Worm (Caenorhabditis elegans) whole organism, early embryonic: ENCODE data around the gene C09F12.3.

Source experiments
- B0310.2 ChIP-seq: sonication (generic microtip); optimal IDR thresholded peaks from 2 replicates; lab custom pipeline; 2016; ENCODE audit warnings: mild to moderate bottlenecking, missing genetic modification characterization, missing compliant biosample characterization
- F13C5.2 ChIP-seq: sonication (generic microtip); optimal IDR thresholded peaks from 2 replicates; lab custom pipeline; 2017; ENCODE audit warnings: mild to moderate bottlenecking, missing genetic modification characterization, inconsistent platforms, missing compliant biosample characterization
- aly-1 ChIP-seq: sonication (generic microtip); optimal IDR thresholded peaks from 2 replicates; lab custom pipeline; 2016; ENCODE audit warnings: missing genetic modification characterization, missing compliant biosample characterization
- ama-1 ChIP-seq: fragments of 150-350 bp; optimal IDR thresholded peaks from 2 replicates; lab custom pipeline; 2014
- ceh-13 ChIP-seq: fragments of 200-800 bp; sonication (Bioruptor generic); optimal IDR thresholded peaks from 2 replicates; lab custom pipeline; 2018; ENCODE audit warnings: mild to moderate bottlenecking, missing genetic modification characterization, missing compliant biosample characterization
- ceh-36 ChIP-seq: sonication (generic microtip); optimal IDR thresholded peaks from 2 replicates; lab custom pipeline; 2016; ENCODE audit warnings: missing genetic modification characterization, inconsistent platforms, missing compliant biosample characterization
- ets-7 ChIP-seq: sonication (generic microtip); optimal IDR thresholded peaks from 2 replicates; lab custom pipeline; 2016; ENCODE audit warnings: missing genotype, missing genetic modification characterization, missing compliant biosample characterization
- flt-1 ChIP-seq: fragments of 200-800 bp; sonication (Bioruptor generic); IDR thresholded peaks from 2 replicates; pipeline ENCODE4 v1.3.6; 2022; ENCODE audit warnings: missing genetic modification characterization, missing compliant biosample characterization
- hmbx-1 ChIP-seq: sonication (generic microtip); optimal IDR thresholded peaks from 2 replicates; lab custom pipeline; 2016; ENCODE audit warnings: mild to moderate bottlenecking, missing genetic modification characterization, missing compliant biosample characterization
- hmg-4 ChIP-seq: fragments of 200-800 bp; sonication (Bioruptor generic); optimal IDR thresholded peaks from 2 replicates; lab custom pipeline; 2018; ENCODE audit warnings: mild to moderate bottlenecking, missing genetic modification characterization, missing compliant biosample characterization
- hnd-1 ChIP-seq: sonication (generic microtip); optimal IDR thresholded peaks from 2 replicates; lab custom pipeline; 2016; ENCODE audit warnings: missing genetic modification characterization, missing compliant biosample characterization
- pes-1 ChIP-seq: fragments of 200-800 bp; sonication (Bioruptor generic); IDR thresholded peaks from 2 replicates; pipeline ENCODE4 v1.3.6; 2022; ENCODE audit warnings: missing genetic modification reagents, missing genetic modification characterization, missing compliant biosample characterization
- scrt-1 ChIP-seq: fragments of 200-800 bp; sonication (Bioruptor generic); IDR thresholded peaks from 2 replicates; pipeline ENCODE4 v1.3.6; 2022; ENCODE audit warnings: missing genetic modification characterization, missing compliant biosample characterization
- sea-1 ChIP-seq: fragments of 200-800 bp; sonication (Bioruptor generic); conservative IDR thresholded peaks from 2 replicates; pipeline ENCODE4 v1.3.6; 2022; ENCODE audit warnings: missing genetic modification characterization, missing compliant biosample characterization
- tbx-11 ChIP-seq: fragments of 200-800 bp; sonication (Bioruptor generic); IDR thresholded peaks from 2 replicates; pipeline ENCODE4 v1.3.6; 2022; ENCODE audit warnings: missing genetic modification characterization, missing compliant biosample characterization
- tbx-37 ChIP-seq: fragments of 200-800 bp; sonication (Bioruptor generic); conservative IDR thresholded peaks from 2 replicates; pipeline ENCODE4 v1.3.6; 2022; ENCODE audit warnings: missing genetic modification reagents, missing genetic modification characterization, missing compliant biosample characterization
- tra-4 ChIP-seq: sonication (generic microtip); optimal IDR thresholded peaks from 2 replicates; lab custom pipeline; 2017; ENCODE audit warnings: missing genetic modification characterization, missing compliant biosample characterization

The C09F12.3 gene

ce11 chrX:11042777-11043176 is at the start of gene C09F12.3:
Gene C09F12.3 (minus strand): TSS chrX:11042877.
- no peak for TF ChIP-seq ets-7 (tag; lab: Kevin White, UChicago)
- no peak for TF ChIP-seq F13C5.2 (tag; lab: Kevin White, UChicago)
- no peak for TF ChIP-seq tbx-11
- TF ChIP-seq aly-1 (tag; lab: Kevin White, UChicago): no peak
- no peak for TF ChIP-seq scrt-1
- no peak for TF ChIP-seq hmbx-1 (tag; lab: Kevin White, UChicago)

ce11 chrX:11088952-11089351 is 46.3 kb upstream of the C09F12.3 start, which contains the start of gene W04G3.11:
Gene W04G3.11 (plus strand): TSS chrX:11089195.
- TF ChIP-seq sea-1 (GFP tag; lab: Robert Waterston, UW) (no peak), flt-1 (GFP tag; lab: Robert Waterston, UW) (no peak), ets-7 (tag; lab: Kevin White, UChicago) (no peak), hmg-4 (GFP tag; lab: Kevin White, UChicago) (no peak), tbx-37 (GFP tag; lab: Robert Waterston, UW) (no peak), ceh-13 (no peak), aly-1 (tag; lab: Kevin White, UChicago) (no peak), hmbx-1 (tag; lab: Kevin White, UChicago) (no peak), B0310.2 (tag; lab: Kevin White, UChicago) (no peak), pes-1 (no peak), tbx-11 (no peak), ama-1 (lab: Kevin White, UChicago) (no peak), F13C5.2 (tag; lab: Kevin White, UChicago) (no peak), ceh-36 (tag; lab: Kevin White, UChicago) (no peak), hnd-1 (tag; lab: Kevin White, UChicago) (no peak), tra-4 (tag; lab: Kevin White, UChicago) (no peak), scrt-1 (no peak)

- no peak for TF ChIP-seq tbx-37 (GFP tag; lab: Robert Waterston, UW)
- no peak for TF ChIP-seq ceh-13
- no peak for TF ChIP-seq scrt-1
- TF ChIP-seq pes-1: no peak
- TF ChIP-seq flt-1 (GFP tag; lab: Robert Waterston, UW): no peak
- TF ChIP-seq hmbx-1 (tag; lab: Kevin White, UChicago): no peak
- TF ChIP-seq tbx-11: no peak
- no peak for TF ChIP-seq hnd-1 (tag; lab: Kevin White, UChicago)
- no peak for TF ChIP-seq hmg-4 (GFP tag; lab: Kevin White, UChicago)
- no peak for TF ChIP-seq ama-1 (lab: Kevin White, UChicago)
- TF ChIP-seq sea-1 (GFP tag; lab: Robert Waterston, UW): no peak
- no peak for TF ChIP-seq aly-1 (tag; lab: Kevin White, UChicago)
- no peak for TF ChIP-seq tra-4 (tag; lab: Kevin White, UChicago)
- TF ChIP-seq B0310.2 (tag; lab: Kevin White, UChicago): no peak
- TF ChIP-seq F13C5.2 (tag; lab: Kevin White, UChicago): no peak
- no peak for TF ChIP-seq ceh-36 (tag; lab: Kevin White, UChicago)
- TF ChIP-seq ets-7 (tag; lab: Kevin White, UChicago): no peak
Observed at ce11 chrX:11085162-11085561, 42.5 kb upstream of the C09F12.3 start, which contains the start of gene W04G3.7. Gene W04G3.7 (minus strand): TSS chrX:11085262.

ce11 chrX:11080170-11080728 is 37.6 kb upstream of the C09F12.3 start, which contains the start of gene sulp-7:
Gene sulp-7 (plus strand): TSS chrX:11080678.
- no peak for TF ChIP-seq hmbx-1 (tag; lab: Kevin White, UChicago)
- TF ChIP-seq ceh-13: no peak

- TF ChIP-seq scrt-1 (no peak), tbx-37 (GFP tag; lab: Robert Waterston, UW) (no peak), hnd-1 (tag; lab: Kevin White, UChicago) (no peak), tra-4 (tag; lab: Kevin White, UChicago) (no peak), ets-7 (tag; lab: Kevin White, UChicago) (no peak), hmbx-1 (tag; lab: Kevin White, UChicago) (no peak), ama-1 (lab: Kevin White, UChicago) (no peak), sea-1 (GFP tag; lab: Robert Waterston, UW) (no peak), ceh-13 (no peak), tbx-11 (no peak), hmg-4 (GFP tag; lab: Kevin White, UChicago) (no peak), aly-1 (tag; lab: Kevin White, UChicago) (no peak), ceh-36 (tag; lab: Kevin White, UChicago) (no peak), flt-1 (GFP tag; lab: Robert Waterston, UW) (no peak), B0310.2 (tag; lab: Kevin White, UChicago) (no peak)
Observed at ce11 chrX:11079667-11080066, 37.0 kb upstream of the C09F12.3 start, which contains the start of gene W04G3.13. Gene W04G3.13 (minus strand): TSS chrX:11079767.

ce11 chrX:11078150-11078549 is 35.5 kb upstream of the C09F12.3 start, which contains the start of gene W04G3.10:
Gene W04G3.10 (minus strand): TSS chrX:11078250.
- TF ChIP-seq flt-1 (GFP tag; lab: Robert Waterston, UW) (no peak), pes-1 (no peak), tra-4 (tag; lab: Kevin White, UChicago) (no peak), ceh-13 (no peak), hmbx-1 (tag; lab: Kevin White, UChicago) (no peak), hnd-1 (tag; lab: Kevin White, UChicago) (no peak), hmg-4 (GFP tag; lab: Kevin White, UChicago) (no peak), tbx-11 (no peak)

DNA sequence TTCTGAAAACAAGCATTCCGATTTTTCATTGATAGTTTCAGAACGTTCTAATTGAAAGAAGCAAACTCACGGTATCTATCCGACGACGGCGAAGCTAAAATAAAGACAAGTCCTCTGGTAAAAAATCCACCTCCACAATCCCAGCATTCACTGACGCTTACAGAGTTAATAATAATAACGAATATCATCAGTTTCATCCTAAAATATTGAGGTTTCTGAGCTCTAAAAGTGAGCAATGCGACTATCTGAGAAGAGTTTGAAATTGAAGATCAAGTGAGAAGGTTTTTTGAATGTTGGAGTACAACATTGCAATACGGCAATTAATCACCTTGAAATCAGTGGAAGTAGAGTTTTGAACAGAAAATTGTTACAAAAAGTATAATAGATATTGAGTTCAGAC is 33.8 kb upstream of the C09F12.3 start, which contains the start of gene W04G3.12:
W04G3.12 (minus strand) TSS at position 311 of the 400 bp plus-strand sequence.
- no peak for TF ChIP-seq hnd-1 (tag; lab: Kevin White, UChicago)
